Worm (Caenorhabditis elegans) whole organism, L3 larva: Measurements from ENCODE around the gene Y45F10C.4.
"Not testable (repeated sequence)": the region's sequence is repeated elsewhere in the genome, so short reads cannot be mapped to it uniquely, and the experiment has no call there.

ENCODE experiments used
- R02D3.7 ChIP-seq: fragments of 150-350 bp; optimal IDR thresholded peaks from 2 replicates; lab custom pipeline; 2014; ENCODE audit warnings: missing biosample characterization, missing genetic modification characterization
- aly-2 ChIP-seq: fragments of 150-350 bp; optimal IDR thresholded peaks from 2 replicates; lab custom pipeline; 2014; ENCODE audit warnings: missing biosample characterization, missing genetic modification characterization
- ama-1 ChIP-seq: fragments of 150-350 bp; optimal IDR thresholded peaks from 2 replicates; lab custom pipeline; 2018
- ceh-16 ChIP-seq: sonication (generic microtip); optimal IDR thresholded peaks from 2 replicates; lab custom pipeline; 2017; ENCODE audit warnings: missing biosample characterization, missing genetic modification characterization
- ceh-28 ChIP-seq: fragments of 150-350 bp; optimal IDR thresholded peaks from 2 replicates; lab custom pipeline; 2014; ENCODE audit warnings: missing biosample characterization, missing genetic modification reagents, missing genetic modification characterization
- ceh-82 ChIP-seq: fragments of 150-350 bp; optimal IDR thresholded peaks from 2 replicates; lab custom pipeline; 2014; ENCODE audit warnings: missing biosample characterization, missing genetic modification characterization
- ceh-9 ChIP-seq: sonication (generic microtip); optimal IDR thresholded peaks from 2 replicates; lab custom pipeline; 2018; ENCODE audit warnings: missing biosample characterization, missing genetic modification characterization
- daf-12 ChIP-seq: fragments of 150-350 bp; optimal IDR thresholded peaks from 2 replicates; lab custom pipeline; 2014; ENCODE audit warnings: missing biosample characterization, missing genetic modification reagents, missing genetic modification characterization
- egl-27 ChIP-seq: sonication (generic microtip); optimal IDR thresholded peaks from 4 replicates; lab custom pipeline; 2017; ENCODE audit warnings: missing biosample characterization, missing genetic modification reagents, missing genetic modification characterization
- egl-5 ChIP-seq: fragments of 150-350 bp; optimal IDR thresholded peaks from 2 replicates; lab custom pipeline; 2017; ENCODE audit warnings: missing biosample characterization, missing genetic modification reagents, missing genetic modification characterization, inconsistent platforms
- elt-1 ChIP-seq: fragments of 150-350 bp; optimal IDR thresholded peaks from 2 replicates; lab custom pipeline; 2014; ENCODE audit warnings: missing biosample characterization, missing genetic modification characterization
- elt-3 ChIP-seq, 3 experiments: fragments of 150-350 bp in 1 of 3; sonication (generic microtip) in 2 of 3; optimal IDR thresholded peaks; 2 replicates in 2 of 3; 4 replicates in 1 of 3; lab custom pipeline; 2014 to 2017; ENCODE audit warnings: missing biosample characterization in 3 of 3, missing genetic modification characterization in 3 of 3
- fkh-10 ChIP-seq: sonication (generic microtip); optimal IDR thresholded peaks from 2 replicates; lab custom pipeline; 2017; ENCODE audit warnings: missing biosample characterization, missing genetic modification reagents, missing genetic modification characterization
- fkh-2 ChIP-seq: fragments of 150-350 bp; optimal IDR thresholded peaks from 2 replicates; lab custom pipeline; 2014; ENCODE audit warnings: missing biosample characterization, missing genetic modification reagents, missing genetic modification characterization
- jun-1 ChIP-seq: fragments of 150-350 bp; optimal IDR thresholded peaks from 2 replicates; lab custom pipeline; 2014; ENCODE audit warnings: missing biosample characterization, missing genetic modification reagents, missing genetic modification characterization
- lin-15B ChIP-seq: fragments of 150-350 bp; optimal IDR thresholded peaks from 2 replicates; lab custom pipeline; 2014; ENCODE audit warnings: missing biosample characterization, missing genetic modification characterization
- lin-39 ChIP-seq: fragments of 150-350 bp; optimal IDR thresholded peaks from 2 replicates; lab custom pipeline; 2018; ENCODE audit warnings: missing biosample characterization, missing genetic modification reagents, missing genetic modification characterization
- lsy-12 ChIP-seq: sonication (generic microtip); optimal IDR thresholded peaks from 2 replicates; lab custom pipeline; 2016; ENCODE audit warnings: mild to moderate bottlenecking, missing genetic modification characterization, missing compliant biosample characterization
- mml-1 ChIP-seq: fragments of 150-350 bp; sonication (generic microtip); optimal IDR thresholded peaks from 3 replicates; lab custom pipeline; 2014; ENCODE audit warnings: missing biosample characterization, missing genetic modification characterization
- nhr-25 ChIP-seq: sonication (generic microtip); optimal IDR thresholded peaks from 2 replicates; lab custom pipeline; 2017; ENCODE audit warnings: missing biosample characterization, missing genetic modification characterization
- nhr-28 ChIP-seq: fragments of 150-350 bp; optimal IDR thresholded peaks from 2 replicates; lab custom pipeline; 2014; ENCODE audit warnings: missing biosample characterization, missing genetic modification characterization
- nhr-77 ChIP-seq: fragments of 150-350 bp; optimal IDR thresholded peaks from 2 replicates; lab custom pipeline; 2014; ENCODE audit warnings: missing biosample characterization, missing genetic modification characterization
- pha-4 ChIP-seq: fragments of 150-350 bp; optimal IDR thresholded peaks from 2 replicates; lab custom pipeline; 2014; ENCODE audit warnings: missing biosample characterization, missing genetic modification reagents, missing genetic modification characterization
- pqm-1 ChIP-seq: fragments of 150-350 bp; optimal IDR thresholded peaks from 2 replicates; lab custom pipeline; 2017; ENCODE audit warnings: missing biosample characterization, missing genetic modification characterization, inconsistent platforms
- sea-2 ChIP-seq: fragments of 150-350 bp; sonication (generic microtip); optimal IDR thresholded peaks from 4 replicates; lab custom pipeline; 2014; ENCODE audit warnings: missing biosample characterization, missing genetic modification reagents, missing genetic modification characterization
- skn-1 ChIP-seq: fragments of 150-350 bp; optimal IDR thresholded peaks from 2 replicates; lab custom pipeline; 2014; ENCODE audit warnings: missing biosample characterization, missing genetic modification characterization
- tbx-2 ChIP-seq: sonication (generic microtip); optimal IDR thresholded peaks from 2 replicates; lab custom pipeline; 2016; ENCODE audit warnings: mild to moderate bottlenecking, missing genetic modification characterization, missing compliant biosample characterization
- unc-39 ChIP-seq: sonication (generic microtip); optimal IDR thresholded peaks from 4 replicates; lab custom pipeline; 2017; ENCODE audit warnings: missing biosample characterization, missing genetic modification characterization
- unc-62 ChIP-seq: fragments of 150-350 bp; sonication (generic microtip); optimal IDR thresholded peaks from 4 replicates; lab custom pipeline; 2014; ENCODE audit warnings: missing biosample characterization, missing genetic modification reagents, missing genetic modification characterization
- ztf-11 ChIP-seq: fragments of 150-350 bp; optimal IDR thresholded peaks from 2 replicates; lab custom pipeline; 2014; ENCODE audit warnings: missing biosample characterization, missing genetic modification characterization
- ztf-4 ChIP-seq: fragments of 150-350 bp; optimal IDR thresholded peaks from 2 replicates; lab custom pipeline; 2014; ENCODE audit warnings: missing biosample characterization, missing genetic modification characterization

Y45F10C.4 gene

ce11 chrIV:13662570-13662969 is 1.4 kb downstream of the Y45F10C.4 start, which contains the start of gene Y45F10C.2:
Y45F10C.2 (minus strand) TSS chrIV:13662670.
- not testable (repeated sequence) for TF ChIP-seq nhr-77 (tag; lab: Kevin White, UChicago); mml-1 (tag; lab: Kevin White, UChicago); lin-39

ce11 chrIV:13659449-13659848 is 4.5 kb downstream of the Y45F10C.4 start, which contains the start of gene Y45F10C.1:
Y45F10C.1 (minus strand) TSS chrIV:13659549.
- TF ChIP-seq unc-39, ztf-11, fkh-2 (tag; lab: Kevin White, UChicago): not testable (repeated sequence)

- TF ChIP-seq ztf-11 (tag; lab: Kevin White, UChicago); elt-1 (tag; lab: Kevin White, UChicago); elt-3 (tag; optimal IDR thresholded peaks at IDR 0.05; lab: Kevin White, UChicago): not testable (repeated sequence)
- TF ChIP-seq, all 47 proteins: peak for 0; not testable (repeated sequence) for 47
Observed at ce11 chrIV:13652023-13652422, 12.0 kb downstream of the Y45F10C.4 start, which contains the start of gene Y45F10C.6. Y45F10C.6 (plus strand) TSS chrIV:13652323.

- TF ChIP-seq aly-2 (tag; lab: Kevin White, UChicago); ztf-4; pha-4 (tag; lab: Kevin White, UChicago): not testable (repeated sequence)
Observed at ce11 chrIV:13651411-13651810, 12.6 kb downstream of the Y45F10C.4 start, which contains the start of gene C08F11.12. C08F11.12 (minus strand) TSS chrIV:13651511.

ce11 chrIV:13650238-13650637 is 13.8 kb downstream of the Y45F10C.4 start, which contains the start of gene C08F11.17:
C08F11.17 (minus strand) TSS chrIV:13650338.
- TF ChIP-seq nhr-28 (tag; lab: Kevin White, UChicago) (no peak), ceh-82 (tag; lab: Kevin White, UChicago) (no peak), fkh-2 (tag; lab: Kevin White, UChicago) (no peak), ceh-9 (tag; lab: Kevin White, UChicago) (no peak), lin-15B (no peak), tbx-2 (tag; lab: Kevin White, UChicago) (no peak), egl-27 (tag; lab: Kevin White, UChicago) (no peak), jun-1 (tag; lab: Kevin White, UChicago) (no peak), ama-1 (lab: Kevin White, UChicago) (no peak), unc-39 (tag; lab: Kevin White, UChicago) (no peak), ceh-28 (no peak), lsy-12 (no peak)

- no peak for TF ChIP-seq pqm-1
- TF ChIP-seq R02D3.7 (tag; lab: Kevin White, UChicago): no peak
- no peak for TF ChIP-seq egl-27 (tag; lab: Kevin White, UChicago)
- TF ChIP-seq fkh-10 (GFP tag; lab: Kevin White, UChicago): no peak
- TF ChIP-seq ceh-16 (tag; lab: Kevin White, UChicago): no peak
- TF ChIP-seq unc-62 (GFP tag; lab: Kevin White, UChicago): no peak
- TF ChIP-seq elt-1 (tag; lab: Kevin White, UChicago): no peak
- TF ChIP-seq daf-12 (tag; lab: Kevin White, UChicago): no peak
- no peak for TF ChIP-seq lin-15B
- no peak for TF ChIP-seq nhr-25 (tag; lab: Kevin White, UChicago)
- TF ChIP-seq lin-39: no peak
- no peak for TF ChIP-seq egl-5 (tag; lab: Kevin White, UChicago)
- TF ChIP-seq, all 47 proteins: peak for 0
Observed at ce11 chrIV:13649126-13649525, 14.9 kb downstream of the Y45F10C.4 start, which contains the start of gene C08F11.10. C08F11.10 (minus strand) TSS chrIV:13649226.

- TF ChIP-seq ceh-28 (no peak), egl-5 (tag; lab: Kevin White, UChicago) (no peak), sea-2 (no peak), tbx-2 (tag; lab: Kevin White, UChicago) (no peak), elt-1 (tag; lab: Kevin White, UChicago) (no peak), lin-39 (no peak), R02D3.7 (tag; lab: Kevin White, UChicago) (no peak), skn-1 (tag; lab: Kevin White, UChicago) (no peak), ztf-4 (no peak), nhr-25 (tag; lab: Kevin White, UChicago) (no peak), fkh-10 (GFP tag; lab: Kevin White, UChicago) (no peak)
Observed at ce11 chrIV:13647558-13647957, 16.4 kb downstream of the Y45F10C.4 start, which contains the start of gene ule-4. ule-4 (minus strand) TSS chrIV:13647658.
